Worm (Caenorhabditis elegans): ENCODE results near the gene dhs-19.

DNA sequence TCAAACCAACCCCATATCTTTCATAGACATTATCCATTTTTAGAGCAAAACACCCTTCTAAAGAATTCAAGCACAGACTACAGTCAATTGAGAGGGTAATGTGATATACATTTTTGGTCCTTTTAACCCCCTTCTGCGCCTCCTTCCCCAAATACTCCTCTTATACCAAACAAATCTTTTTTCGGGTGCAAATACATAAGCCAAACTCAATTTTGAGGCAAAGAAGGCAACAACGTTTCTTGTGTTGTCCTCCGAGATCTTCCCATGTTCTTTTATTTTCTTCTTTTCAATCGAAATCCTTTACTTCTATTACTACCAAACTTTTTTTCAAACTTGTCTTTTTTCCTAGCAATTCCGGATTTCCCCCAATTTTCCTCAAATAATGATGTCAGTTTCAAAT is 35.4 kb downstream of the dhs-19 start:
- TF ChIP-seq pqm-1 (tag; optimal IDR thresholded peaks at IDR 0.05) (no peak), ama-1 (optimal IDR thresholded peaks at IDR 0.05) (no peak), nhr-23 (tag; optimal IDR thresholded peaks at IDR 0.05) (no peak), unc-39 (tag; optimal IDR thresholded peaks at IDR 0.05) (no peak), daf-12 (tag; optimal IDR thresholded peaks at IDR 0.05) (no peak), elt-1 (tag; optimal IDR thresholded peaks at IDR 0.05) (no peak)
